Fruit fly (Drosophila melanogaster) whole organism, embryonic: ENCODE results near the gene mmy.
A peak's percentile ranks its signal among the peaks of the same experiment; 100 is the strongest.

ENCODE experiments used
- BEAF-32 ChIP-seq: fragments of 200-800 bp; sonication (Bioruptor generic); optimal IDR thresholded peaks from 3 replicates; lab custom pipeline; 2017; ENCODE audit warnings: missing biosample characterization, missing genetic modification characterization, mild to moderate bottlenecking, moderate library complexity, missing genetic modification reagents
- CG1024 ChIP-seq: fragments of 200-800 bp; sonication (Bioruptor generic); IDR thresholded peaks from 2 replicates; pipeline ENCODE4 v1.3.6; 2022; ENCODE audit warnings: missing biosample characterization, missing genetic modification characterization
- CG10431 ChIP-seq: fragments of 200-800 bp; sonication (Bioruptor generic); optimal IDR thresholded peaks from 3 replicates; lab custom pipeline; 2018; ENCODE audit warnings: missing biosample characterization, mild to moderate bottlenecking, missing genetic modification characterization
- CG10543 ChIP-seq: fragments of 200-800 bp; sonication (Bioruptor generic); optimal IDR thresholded peaks from 3 replicates; lab custom pipeline; 2017; ENCODE audit warnings: missing biosample characterization, mild to moderate bottlenecking, missing genetic modification characterization, moderate library complexity
- CG12155 ChIP-seq: fragments of 200-800 bp; sonication (Bioruptor generic); optimal IDR thresholded peaks from 3 replicates; lab custom pipeline; 2016; ENCODE audit warnings: missing biosample characterization, missing genetic modification characterization
- CG12219 ChIP-seq: fragments of 200-800 bp; sonication (Bioruptor generic); optimal IDR thresholded peaks from 3 replicates; lab custom pipeline; 2018; ENCODE audit warnings: missing biosample characterization, mild to moderate bottlenecking, missing genetic modification characterization
- CG12391 ChIP-seq: fragments of 200-800 bp; sonication (Bioruptor generic); optimal IDR thresholded peaks from 3 replicates; lab custom pipeline; 2018; ENCODE audit warnings: missing biosample characterization, mild to moderate bottlenecking, missing genetic modification characterization, moderate library complexity
- CG17802 ChIP-seq: fragments of 200-800 bp; sonication (Bioruptor generic); optimal IDR thresholded peaks from 2 replicates; lab custom pipeline; 2018; ENCODE audit warnings: missing biosample characterization, mild to moderate bottlenecking, missing genetic modification characterization, moderate library complexity
- CG1832 ChIP-seq: fragments of 200-800 bp; sonication (Bioruptor generic); optimal IDR thresholded peaks from 2 replicates; lab custom pipeline; 2017; ENCODE audit warnings: missing biosample characterization, mild to moderate bottlenecking, missing genetic modification characterization, inconsistent platforms
- CG2199 ChIP-seq: fragments of 200-800 bp; sonication (Bioruptor generic); IDR thresholded peaks from 3 replicates; pipeline ENCODE4 v1.3.6; 2022; ENCODE audit warnings: missing biosample characterization, missing genetic modification characterization
- CG2875 ChIP-seq: fragments of 200-800 bp; sonication (Bioruptor generic); optimal IDR thresholded peaks from 2 replicates; lab custom pipeline; 2017; ENCODE audit warnings: missing biosample characterization, mild to moderate bottlenecking, missing genetic modification characterization, missing genetic modification reagents
- CG3065 ChIP-seq: fragments of 200-800 bp; sonication (Bioruptor generic); optimal IDR thresholded peaks from 2 replicates; lab custom pipeline; 2016; ENCODE audit warnings: missing biosample characterization, missing genetic modification characterization
- CG32532 ChIP-seq: fragments of 200-800 bp; sonication (Bioruptor generic); IDR thresholded peaks from 2 replicates; pipeline ENCODE4 v1.3.6; 2022; ENCODE audit warnings: missing biosample characterization, missing genetic modification characterization
- CG34376 ChIP-seq: fragments of 200-800 bp; sonication (Bioruptor generic); optimal IDR thresholded peaks from 2 replicates; lab custom pipeline; 2018; ENCODE audit warnings: missing biosample characterization, mild to moderate bottlenecking, missing genetic modification characterization
- CG3838 ChIP-seq: fragments of 200-800 bp; sonication (Bioruptor generic); optimal IDR thresholded peaks from 3 replicates; lab custom pipeline; 2016; ENCODE audit warnings: missing biosample characterization, missing genetic modification characterization
- CG5180 ChIP-seq: fragments of 200-800 bp; sonication (Bioruptor generic); optimal IDR thresholded peaks from 3 replicates; lab custom pipeline; 2017; ENCODE audit warnings: missing biosample characterization, missing genetic modification characterization, mild to moderate bottlenecking, moderate library complexity, missing genetic modification reagents
- CG6791 ChIP-seq: fragments of 200-800 bp; sonication (Bioruptor generic); IDR thresholded peaks from 3 replicates; pipeline ENCODE4 v1.3.6; 2022; ENCODE audit warnings: missing biosample characterization, missing genetic modification characterization; ENCODE audit not compliant: partially characterized antibody
- CG7839 ChIP-seq: fragments of 200-800 bp; sonication (Bioruptor generic); optimal IDR thresholded peaks from 3 replicates; lab custom pipeline; 2018; ENCODE audit warnings: missing biosample characterization, mild to moderate bottlenecking, missing genetic modification characterization, moderate library complexity
- CG7987 ChIP-seq: fragments of 200-800 bp; sonication (Bioruptor generic); optimal IDR thresholded peaks from 2 replicates; lab custom pipeline; 2018; ENCODE audit warnings: missing biosample characterization, mild to moderate bottlenecking, missing genetic modification characterization, moderate library complexity
- CG8290 ChIP-seq, 3 experiments: fragments of 200-800 bp; sonication (Bioruptor generic); optimal IDR thresholded peaks; 2 replicates each; lab custom pipeline; 2016 to 2019; ENCODE audit warnings: missing biosample characterization in 3 of 3, missing genetic modification characterization in 3 of 3, mild to moderate bottlenecking in 2 of 3, moderate library complexity in 1 of 3
- CG8765 ChIP-seq: fragments of 200-800 bp; sonication (Bioruptor generic); IDR thresholded peaks from 2 replicates; pipeline ENCODE4 v1.3.6; 2022; ENCODE audit warnings: missing biosample characterization, missing genetic modification characterization
- Elba2 ChIP-seq: fragments of 200-800 bp; sonication (Bioruptor generic); optimal IDR thresholded peaks from 3 replicates; lab custom pipeline; 2016; ENCODE audit warnings: missing biosample characterization, missing genetic modification characterization
- Ets65A ChIP-seq: fragments of 200-800 bp; sonication (Bioruptor generic); peaks from one replicate; lab custom pipeline; 2016; ENCODE audit warnings: missing biosample characterization, missing genetic modification characterization
- Ets97D ChIP-seq: fragments of 200-800 bp; sonication (Bioruptor generic); optimal IDR thresholded peaks from 3 replicates; lab custom pipeline; 2016; ENCODE audit warnings: missing biosample characterization, missing genetic modification characterization
- Fer1 ChIP-seq: fragments of 200-800 bp; sonication (Bioruptor generic); optimal IDR thresholded peaks from 2 replicates; lab custom pipeline; 2017; ENCODE audit warnings: missing biosample characterization, mild to moderate bottlenecking, missing genetic modification characterization
- HLHmδ ChIP-seq: fragments of 200-800 bp; sonication (Bioruptor generic); optimal IDR thresholded peaks from 2 replicates; lab custom pipeline; 2018; ENCODE audit warnings: missing biosample characterization, mild to moderate bottlenecking, missing genetic modification characterization, moderate library complexity
- Hr3 ChIP-seq: fragments of 200-800 bp; sonication (Bioruptor generic); optimal IDR thresholded peaks from 3 replicates; lab custom pipeline; 2016; ENCODE audit warnings: missing biosample characterization, missing genetic modification characterization
- Jarid2 ChIP-seq: fragments of 200-800 bp; sonication (Bioruptor generic); optimal IDR thresholded peaks from 3 replicates; lab custom pipeline; 2017; ENCODE audit warnings: mild to moderate bottlenecking, missing biosample characterization, missing genetic modification reagents, missing genetic modification characterization
- MESR4 ChIP-seq: fragments of 200-800 bp; sonication (Bioruptor generic); optimal IDR thresholded peaks from 2 replicates; lab custom pipeline; 2018; ENCODE audit warnings: missing biosample characterization, mild to moderate bottlenecking, missing genetic modification characterization, moderate library complexity
- Nf-YB ChIP-seq: fragments of 200-800 bp; sonication (Bioruptor generic); optimal IDR thresholded peaks from 3 replicates; lab custom pipeline; 2019; ENCODE audit warnings: missing biosample characterization, mild to moderate bottlenecking, missing genetic modification characterization, moderate library complexity
- Pdp1 ChIP-seq, 2 experiments: fragments of 200-800 bp; sonication (Bioruptor generic); optimal IDR thresholded peaks; 3 replicates each; lab custom pipeline; 2016; ENCODE audit warnings: missing biosample characterization in 2 of 2, missing genetic modification characterization in 2 of 2, mild to moderate bottlenecking in 1 of 2, moderate library complexity in 1 of 2
- Usf ChIP-seq: fragments of 200-800 bp; sonication (Bioruptor generic); optimal IDR thresholded peaks from 2 replicates; lab custom pipeline; 2017; ENCODE audit warnings: missing genotype, missing biosample characterization, missing genetic modification characterization
- Xrp1 ChIP-seq: fragments of 200-800 bp; sonication (Bioruptor generic); IDR thresholded peaks from 2 replicates; pipeline ENCODE4 v1.3.6; 2022; ENCODE audit warnings: missing biosample characterization, missing genetic modification characterization
- YL-1 ChIP-seq: fragments of 200-800 bp; sonication (Bioruptor generic); optimal IDR thresholded peaks from 3 replicates; lab custom pipeline; 2017; ENCODE audit warnings: missing biosample characterization, mild to moderate bottlenecking, missing genetic modification characterization
- chif ChIP-seq, 2 experiments: fragments of 200-800 bp; sonication (Bioruptor generic); optimal IDR thresholded peaks; 3 replicates each; lab custom pipeline; 2016; ENCODE audit warnings: missing biosample characterization in 2 of 2, missing genetic modification characterization in 2 of 2
- crol ChIP-seq: fragments of 200-800 bp; sonication (Bioruptor generic); IDR thresholded peaks from 2 replicates; pipeline ENCODE4 v1.3.6; 2022; ENCODE audit warnings: missing biosample characterization, missing genetic modification characterization
- exex ChIP-seq: fragments of 200-800 bp; sonication (Bioruptor generic); optimal IDR thresholded peaks from 4 replicates; lab custom pipeline; 2018; ENCODE audit warnings: missing biosample characterization, mild to moderate bottlenecking, missing genetic modification characterization, moderate library complexity
- lab ChIP-seq: fragments of 200-800 bp; sonication (Bioruptor generic); optimal IDR thresholded peaks from 3 replicates; lab custom pipeline; 2017; ENCODE audit warnings: missing biosample characterization, missing genetic modification characterization, mild to moderate bottlenecking, moderate library complexity, missing genetic modification reagents
- lov ChIP-seq, 2 experiments: fragments of 200-800 bp in 1 of 2; fragments of >200 bp in 1 of 2; sonication (Bioruptor generic) in 1 of 2; IDR thresholded peaks in 1 of 2; optimal IDR thresholded peaks in 1 of 2; 2 replicates in 1 of 2; 3 replicates in 1 of 2; pipeline versions ENCODE4 v1.3.6 to Lab custom; 2017 to 2022; ENCODE audit warnings: missing biosample characterization in 1 of 2, missing genetic modification characterization in 1 of 2
- luna ChIP-seq: fragments of 200-800 bp; sonication (Bioruptor generic); optimal IDR thresholded peaks from 2 replicates; lab custom pipeline; 2016; ENCODE audit warnings: missing biosample characterization, missing genetic modification characterization
- mld ChIP-seq: fragments of 200-800 bp; sonication (Bioruptor generic); IDR thresholded peaks from 3 replicates; pipeline ENCODE4 v1.3.6; 2022; ENCODE audit warnings: missing biosample characterization, missing genetic modification characterization; ENCODE audit not compliant: partially characterized antibody
- nom ChIP-seq: fragments of 200-800 bp; sonication (Bioruptor generic); optimal IDR thresholded peaks from 2 replicates; lab custom pipeline; 2017; ENCODE audit warnings: missing biosample characterization, missing genetic modification characterization, mild to moderate bottlenecking, moderate library complexity, missing genetic modification reagents
- oc ChIP-seq: fragments of 200-800 bp; sonication (Bioruptor generic); optimal IDR thresholded peaks from 2 replicates; lab custom pipeline; 2018; ENCODE audit warnings: missing biosample characterization, mild to moderate bottlenecking, missing genetic modification characterization, moderate library complexity
- sens ChIP-seq: fragments of 200-800 bp; sonication (Bioruptor generic); peaks from one replicate; lab custom pipeline; 2016; ENCODE audit warnings: missing biosample characterization, missing genetic modification characterization
- ssp ChIP-seq: fragments of 200-800 bp; sonication (Bioruptor generic); IDR thresholded peaks from 2 replicates; pipeline ENCODE4 v1.3.6; 2022; ENCODE audit warnings: missing biosample characterization, missing genetic modification characterization
- wek ChIP-seq: fragments of 200-800 bp; sonication (Bioruptor generic); optimal IDR thresholded peaks from 3 replicates; lab custom pipeline; 2018; ENCODE audit warnings: missing biosample characterization, mild to moderate bottlenecking, missing genetic modification characterization, moderate library complexity

mmy gene

dm6 chr2L:6455032-6455954 lies 18.4 kb downstream of the mmy start, which contains the start of gene retm:
retm (minus strand) TSS chr2L:6455929.
- TF ChIP-seq CG7987 (GFP tag; lab: Kevin White, UChicago): peak; percentile 30
- peak; percentile 54 for TF ChIP-seq lab (GFP tag; lab: Kevin White, UChicago)
- 0 out of 2 replicates have a peak, but pooled peaks have one; percentile 23 for TF ChIP-seq CG1024 (GFP tag; lab: Robert Waterston, UW)
- peak; percentile 72 for TF ChIP-seq CG5180 (GFP tag; lab: Kevin White, UChicago)
- 0 out of 3 replicates have a peak, but pooled peaks have one; percentile 19 for TF ChIP-seq CG2199 (GFP tag; lab: Robert Waterston, UW)
- no peak for TF ChIP-seq CG8290 (GFP tag; optimal IDR thresholded peaks at IDR 0.05; lab: Kevin White, UChicago)
- TF ChIP-seq CG8290 (tag; optimal IDR thresholded peaks at IDR 0.05; lab: Kevin White, UChicago): peak in 1 of 2 experiments; percentile 33
- TF ChIP-seq Nf-YB (GFP tag; lab: Kevin White, UChicago): peak; percentile 86
- TF ChIP-seq CG2875: peak; percentile 7
- no peak for TF ChIP-seq CG10431 (GFP tag; lab: Kevin White, UChicago)
- peak; percentile 25; the same call in 1 of the 2 replicates for TF ChIP-seq CG32532 (GFP tag; lab: Robert Waterston, UW)
- TF ChIP-seq Elba2 (GFP tag; lab: Kevin White, UChicago): peak; percentile 27
- TF ChIP-seq Xrp1 (GFP tag; lab: Robert Waterston, UW): peak; percentile 18; the same call in 1 of the 2 replicates
- TF ChIP-seq CG17802 (tag; lab: Kevin White, UChicago): peak; percentile 83
- TF ChIP-seq oc (tag; lab: Kevin White, UChicago): peak; percentile 37
- peak; percentile 1 for TF ChIP-seq CG7839 (tag; lab: Kevin White, UChicago)
- no peak for TF ChIP-seq chif (GFP tag; optimal IDR thresholded peaks at IDR 0.05; lab: Kevin White, UChicago)
- TF ChIP-seq Ets97D: no peak
- no peak for TF ChIP-seq CG6791
- no peak for TF ChIP-seq Hr3 (GFP tag; lab: Kevin White, UChicago)
- no peak for TF ChIP-seq CG8765 (GFP tag; lab: Robert Waterston, UW)
- TF ChIP-seq BEAF-32: no peak
- peak; percentile 93 for TF ChIP-seq crol (GFP tag; lab: Robert Waterston, UW)
- TF ChIP-seq CG12391 (tag; lab: Kevin White, UChicago): peak; percentile 8
- peak; percentile 54 for TF ChIP-seq nom (GFP tag; lab: Kevin White, UChicago)
- TF ChIP-seq CG3838 (GFP tag; lab: Kevin White, UChicago): no peak
- peak; percentile 59 for TF ChIP-seq wek
- peak; percentile 53 for TF ChIP-seq sens (GFP tag; lab: Kevin White, UChicago)
- no peak for TF ChIP-seq Ets65A
- peak; percentile 2 for TF ChIP-seq CG34376
- TF ChIP-seq HLHmδ (GFP tag; lab: Kevin White, UChicago): peak; percentile 50
- TF ChIP-seq lov (optimal IDR thresholded peaks at IDR 0.05; lab: Kevin White, UChicago): peak; percentile 22
- TF ChIP-seq lov (GFP tag; IDR thresholded peaks at IDR 0.05; lab: Robert Waterston, UW): no peak
- no peak for TF ChIP-seq CG12155 (GFP tag; lab: Kevin White, UChicago)
- peak in 1 of 2 experiments; percentile 92 for TF ChIP-seq Pdp1 (GFP tag; optimal IDR thresholded peaks at IDR 0.05; lab: Kevin White, UChicago)
- TF ChIP-seq MESR4 (GFP tag; lab: Kevin White, UChicago): peak; percentile 57
- no peak for TF ChIP-seq Usf (GFP tag; lab: Kevin White, UChicago)
- peak; percentile 17 for TF ChIP-seq Fer1 (GFP tag; lab: Kevin White, UChicago)
- TF ChIP-seq YL-1 (GFP tag; lab: Kevin White, UChicago): peak; percentile 57
- peak; percentile 91 for TF ChIP-seq ssp (GFP tag; lab: Robert Waterston, UW)
- peak; percentile 53 for TF ChIP-seq CG10543 (GFP tag; lab: Kevin White, UChicago)
- no peak for TF ChIP-seq mld (GFP tag; lab: Robert Waterston, UW)
- TF ChIP-seq luna (GFP tag; lab: Kevin White, UChicago): no peak
- peak; percentile 39 for TF ChIP-seq Jarid2
- TF ChIP-seq CG1832 (GFP tag; lab: Kevin White, UChicago): peak; percentile 79
- peak; percentile 15 for TF ChIP-seq exex (tag; lab: Kevin White, UChicago)
- TF ChIP-seq CG3065: peak; percentile 43
- TF ChIP-seq CG12219 (GFP tag; lab: Kevin White, UChicago): peak; percentile 37
